Fruit fly (Drosophila melanogaster): ENCODE measurements around the gene mthl15.

Gene mthl15

dm6 chr2L:10272224-10272623 is 34.1 kb upstream of the mthl15 start, which contains the start of gene trk:
trk (minus strand) TSS chr2L:10272324.
- TF ChIP-seq CG15336 (GFP tag; IDR thresholded peaks at IDR 0.05) (no peak), cyc (GFP tag; optimal IDR thresholded peaks at IDR 0.05) (no peak), CG7368 (GFP tag; optimal IDR thresholded peaks at IDR 0.05) (no peak)

- TF ChIP-seq pdm3 (GFP tag; optimal IDR thresholded peaks at IDR 0.05) = no peak
- no peak for TF ChIP-seq Eip75B (GFP tag; optimal IDR thresholded peaks at IDR 0.05)
- TF ChIP-seq net (GFP tag; optimal IDR thresholded peaks at IDR 0.05) = no peak
- no peak for TF ChIP-seq lz (GFP tag; optimal IDR thresholded peaks at IDR 0.05)
- no peak for TF ChIP-seq achi (GFP tag; optimal IDR thresholded peaks at IDR 0.05)
- no peak for TF ChIP-seq CG1621 (tag; optimal IDR thresholded peaks at IDR 0.05)
- TF ChIP-seq Eip78C (GFP tag) = no peak
- TF ChIP-seq Hr39 (GFP tag; optimal IDR thresholded peaks at IDR 0.05) = no peak
- no peak for TF ChIP-seq CG11294 (GFP tag; IDR thresholded peaks at IDR 0.05)
- TF ChIP-seq CG10631 (GFP tag; optimal IDR thresholded peaks at IDR 0.05) = no peak
- TF ChIP-seq dsx (GFP tag; optimal IDR thresholded peaks at IDR 0.05; ENCODE audit: poor library complexity, severe bottlenecking) = no peak
- no peak for TF ChIP-seq CG34406 (GFP tag; optimal IDR thresholded peaks at IDR 0.05)
- no peak for TF ChIP-seq CG8632 (GFP tag; optimal IDR thresholded peaks at IDR 0.05)
- no peak for TF ChIP-seq CG6808 (GFP tag; optimal IDR thresholded peaks at IDR 0.05)
- no peak for TF ChIP-seq Sox15 (GFP tag; optimal IDR thresholded peaks at IDR 0.05)
Measured at dm6 chr2L:10269854-10270253, 31.7 kb upstream of the mthl15 start, which contains the start of gene Mulk. Mulk (plus strand) TSS chr2L:10270051.

DNA sequence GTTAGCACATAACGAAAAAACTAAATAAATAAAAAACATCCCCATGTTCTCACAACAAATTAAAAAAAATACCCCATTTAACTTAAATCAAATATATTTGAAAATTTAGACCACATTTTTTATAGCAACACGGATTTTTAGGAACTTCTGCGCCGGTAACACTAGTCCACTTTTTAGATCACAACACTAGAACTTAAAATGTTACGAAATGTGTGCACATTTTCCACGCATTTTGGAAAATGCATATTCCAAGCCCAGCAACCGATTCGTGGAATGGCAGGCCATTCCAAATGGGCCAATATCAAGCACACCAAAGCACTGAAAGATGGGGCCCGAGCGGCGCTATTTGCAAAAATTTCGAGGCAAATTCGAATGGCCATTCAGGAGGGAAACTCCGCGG is 30.6 kb upstream of the mthl15 start, which contains the start of gene CG4957:
Gene CG4957 (plus strand): TSS at position 185 of the 400 bp plus-strand sequence.
- TF ChIP-seq acj6 (GFP tag; optimal IDR thresholded peaks at IDR 0.05) = no peak
- TF ChIP-seq CG3919 (GFP tag; optimal IDR thresholded peaks at IDR 0.05) = no peak
- TF ChIP-seq CG6276 (GFP tag; optimal IDR thresholded peaks at IDR 0.05) = no peak
- TF ChIP-seq Eip78C (GFP tag) = no peak
- no peak for TF ChIP-seq CG3032 (tag; optimal IDR thresholded peaks at IDR 0.05)
- TF ChIP-seq CG6792 (GFP tag; optimal IDR thresholded peaks at IDR 0.05) = no peak
- no peak for TF ChIP-seq Hr39 (GFP tag; optimal IDR thresholded peaks at IDR 0.05)
- TF ChIP-seq CG32006 (GFP tag; optimal IDR thresholded peaks at IDR 0.05) = no peak
- TF ChIP-seq CG7368 (GFP tag; optimal IDR thresholded peaks at IDR 0.05) = no peak
- no peak for TF ChIP-seq CG34406 (GFP tag; optimal IDR thresholded peaks at IDR 0.05)
- no peak for TF ChIP-seq CG1621 (tag; optimal IDR thresholded peaks at IDR 0.05)
- no peak for TF ChIP-seq Smox (GFP tag; optimal IDR thresholded peaks at IDR 0.05)
- no peak for TF ChIP-seq Sox14 (GFP tag; optimal IDR thresholded peaks at IDR 0.05)
- no peak for TF ChIP-seq CG9139 (GFP tag; optimal IDR thresholded peaks at IDR 0.05)
- no peak for TF ChIP-seq Lpt (GFP tag; optimal IDR thresholded peaks at IDR 0.05)
- no peak for TF ChIP-seq CG4318 (GFP tag; optimal IDR thresholded peaks at IDR 0.05)
- TF ChIP-seq dsx (GFP tag; optimal IDR thresholded peaks at IDR 0.05; ENCODE audit: poor library complexity, severe bottlenecking) = no peak
- no peak for TF ChIP-seq OdsH (GFP tag; optimal IDR thresholded peaks at IDR 0.05)

DNA sequence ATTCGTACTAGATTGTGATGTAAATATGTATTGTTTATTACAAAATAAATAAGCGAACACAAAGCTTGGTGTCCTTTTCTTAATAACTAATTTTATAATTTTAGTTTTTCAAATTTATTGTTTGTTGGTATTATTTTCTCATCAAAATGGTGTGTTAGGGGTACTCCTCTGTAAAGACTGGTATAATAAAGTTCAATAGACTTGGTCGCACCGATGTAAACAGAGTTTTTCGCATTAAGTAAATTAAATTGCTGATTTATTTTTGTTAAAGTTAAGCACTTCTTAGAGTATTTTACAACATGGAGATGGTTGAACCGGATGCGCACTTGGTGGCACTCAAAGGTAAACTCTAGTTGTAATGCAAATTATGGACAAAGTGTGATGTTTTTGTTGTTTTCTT is 28.4 kb upstream of the mthl15 start, which contains the start of gene CG4953:
Gene CG4953 (plus strand): TSS at position 193 of the 400 bp plus-strand sequence.
- TF ChIP-seq CG1621 (tag; optimal IDR thresholded peaks at IDR 0.05) (no peak), CG32006 (GFP tag; optimal IDR thresholded peaks at IDR 0.05) (no peak), CG34406 (GFP tag; optimal IDR thresholded peaks at IDR 0.05) (no peak), fkh (GFP tag; optimal IDR thresholded peaks at IDR 0.05) (peak; percentile 78)

dm6 chr2L:10265129-10265528 is 27.0 kb upstream of the mthl15 start, which contains the start of gene Mob3:
Mob3 (plus strand) TSS chr2L:10265336.
- TF ChIP-seq esn (GFP tag; optimal IDR thresholded peaks at IDR 0.05) = peak; percentile 30
- peak; percentile 43 for TF ChIP-seq fkh (GFP tag; optimal IDR thresholded peaks at IDR 0.05)
- no peak for TF ChIP-seq CG6163 (GFP tag; IDR thresholded peaks at IDR 0.05)

Data from whole organism, prepupa.